Worm (Caenorhabditis elegans) whole organism, L3 larva: ENCODE results near the gene akt-1.

Experiments used
- R02D3.7 ChIP-seq: fragments of 150-350 bp; optimal IDR thresholded peaks from 2 replicates; lab custom pipeline; 2014; ENCODE audit warnings: missing biosample characterization, missing genetic modification characterization
- ZK546.5 ChIP-seq: sonication (generic microtip); optimal IDR thresholded peaks from 2 replicates; lab custom pipeline; 2017; ENCODE audit warnings: missing biosample characterization, missing genetic modification characterization
- aly-2 ChIP-seq: fragments of 150-350 bp; optimal IDR thresholded peaks from 2 replicates; lab custom pipeline; 2014; ENCODE audit warnings: missing biosample characterization, missing genetic modification characterization
- ceh-28 ChIP-seq: fragments of 150-350 bp; optimal IDR thresholded peaks from 2 replicates; lab custom pipeline; 2014; ENCODE audit warnings: missing biosample characterization, missing genetic modification reagents, missing genetic modification characterization
- ceh-82 ChIP-seq: fragments of 150-350 bp; optimal IDR thresholded peaks from 2 replicates; lab custom pipeline; 2014; ENCODE audit warnings: missing biosample characterization, missing genetic modification characterization
- ceh-9 ChIP-seq: sonication (generic microtip); optimal IDR thresholded peaks from 2 replicates; lab custom pipeline; 2018; ENCODE audit warnings: missing biosample characterization, missing genetic modification characterization
- egl-27 ChIP-seq: sonication (generic microtip); optimal IDR thresholded peaks from 4 replicates; lab custom pipeline; 2017; ENCODE audit warnings: missing biosample characterization, missing genetic modification reagents, missing genetic modification characterization
- egl-5 ChIP-seq: fragments of 150-350 bp; optimal IDR thresholded peaks from 2 replicates; lab custom pipeline; 2017; ENCODE audit warnings: missing biosample characterization, missing genetic modification reagents, missing genetic modification characterization, inconsistent platforms
- elt-1 ChIP-seq: fragments of 150-350 bp; optimal IDR thresholded peaks from 2 replicates; lab custom pipeline; 2014; ENCODE audit warnings: missing biosample characterization, missing genetic modification characterization
- elt-2 ChIP-seq: sonication (generic microtip); optimal IDR thresholded peaks from 2 replicates; lab custom pipeline; 2016; ENCODE audit warnings: missing genetic modification reagents, mild to moderate bottlenecking, missing genetic modification characterization, missing compliant biosample characterization
- eor-1 ChIP-seq, 2 experiments: fragments of 150-350 bp; optimal IDR thresholded peaks; 2 replicates each; lab custom pipeline; 2014 to 2018; ENCODE audit warnings: missing biosample characterization in 2 of 2, missing genetic modification characterization in 2 of 2
- fkh-10 ChIP-seq: sonication (generic microtip); optimal IDR thresholded peaks from 2 replicates; lab custom pipeline; 2017; ENCODE audit warnings: missing biosample characterization, missing genetic modification reagents, missing genetic modification characterization
- fos-1 ChIP-seq: fragments of 150-350 bp; optimal IDR thresholded peaks from 2 replicates; lab custom pipeline; 2014; ENCODE audit warnings: missing biosample characterization, missing genetic modification characterization
- hmg-11 ChIP-seq: sonication (generic microtip); optimal IDR thresholded peaks from 2 replicates; lab custom pipeline; 2016; ENCODE audit warnings: missing genetic modification characterization, missing compliant biosample characterization
- jun-1 ChIP-seq: fragments of 150-350 bp; optimal IDR thresholded peaks from 2 replicates; lab custom pipeline; 2014; ENCODE audit warnings: missing biosample characterization, missing genetic modification reagents, missing genetic modification characterization
- lin-15B ChIP-seq: fragments of 150-350 bp; optimal IDR thresholded peaks from 2 replicates; lab custom pipeline; 2014; ENCODE audit warnings: missing biosample characterization, missing genetic modification characterization
- lin-39 ChIP-seq: fragments of 150-350 bp; optimal IDR thresholded peaks from 2 replicates; lab custom pipeline; 2018; ENCODE audit warnings: missing biosample characterization, missing genetic modification reagents, missing genetic modification characterization
- lsy-12 ChIP-seq: sonication (generic microtip); optimal IDR thresholded peaks from 2 replicates; lab custom pipeline; 2016; ENCODE audit warnings: mild to moderate bottlenecking, missing genetic modification characterization, missing compliant biosample characterization
- mdl-1 ChIP-seq: fragments of 150-350 bp; optimal IDR thresholded peaks from 2 replicates; lab custom pipeline; 2014; ENCODE audit warnings: missing biosample characterization, missing genetic modification characterization
- mml-1 ChIP-seq: fragments of 150-350 bp; sonication (generic microtip); optimal IDR thresholded peaks from 3 replicates; lab custom pipeline; 2014; ENCODE audit warnings: missing biosample characterization, missing genetic modification characterization
- nfya-1 ChIP-seq: sonication (generic microtip); optimal IDR thresholded peaks from 2 replicates; lab custom pipeline; 2017; ENCODE audit warnings: missing genetic modification characterization, mild to moderate bottlenecking, missing compliant biosample characterization, antibody characterized with exemption, moderate library complexity; ENCODE audit not compliant: insufficient read depth
- nhr-11 ChIP-seq: fragments of 150-350 bp; optimal IDR thresholded peaks from 2 replicates; lab custom pipeline; 2014; ENCODE audit warnings: missing biosample characterization, missing genetic modification characterization
- nhr-12 ChIP-seq: fragments of 150-350 bp; optimal IDR thresholded peaks from 2 replicates; lab custom pipeline; 2014; ENCODE audit warnings: missing biosample characterization, missing genetic modification characterization
- nhr-23 ChIP-seq: fragments of 150-350 bp; optimal IDR thresholded peaks from 2 replicates; lab custom pipeline; 2014; ENCODE audit warnings: missing biosample characterization, missing genetic modification reagents, missing genetic modification characterization
- nhr-237 ChIP-seq: fragments of 150-350 bp; optimal IDR thresholded peaks from 2 replicates; lab custom pipeline; 2014; ENCODE audit warnings: missing biosample characterization, missing genetic modification characterization
- nhr-25 ChIP-seq: sonication (generic microtip); optimal IDR thresholded peaks from 2 replicates; lab custom pipeline; 2017; ENCODE audit warnings: missing biosample characterization, missing genetic modification characterization
- nhr-28 ChIP-seq: fragments of 150-350 bp; optimal IDR thresholded peaks from 2 replicates; lab custom pipeline; 2014; ENCODE audit warnings: missing biosample characterization, missing genetic modification characterization
- nhr-43 ChIP-seq: sonication (generic microtip); optimal IDR thresholded peaks from 2 replicates; lab custom pipeline; 2016; ENCODE audit warnings: mild to moderate bottlenecking, missing genetic modification characterization, missing compliant biosample characterization; ENCODE audit not compliant: poor library complexity, severe bottlenecking
- nhr-67 ChIP-seq: fragments of 150-350 bp; optimal IDR thresholded peaks from 2 replicates; lab custom pipeline; 2014; ENCODE audit warnings: missing biosample characterization, missing genetic modification characterization
- nhr-76 ChIP-seq: fragments of 150-350 bp; sonication (generic microtip); optimal IDR thresholded peaks from 5 replicates; lab custom pipeline; 2014; ENCODE audit warnings: missing biosample characterization, missing genetic modification characterization
- pha-4 ChIP-seq: fragments of 150-350 bp; optimal IDR thresholded peaks from 2 replicates; lab custom pipeline; 2014; ENCODE audit warnings: missing biosample characterization, missing genetic modification reagents, missing genetic modification characterization
- pqm-1 ChIP-seq: fragments of 150-350 bp; optimal IDR thresholded peaks from 2 replicates; lab custom pipeline; 2017; ENCODE audit warnings: missing biosample characterization, missing genetic modification characterization, inconsistent platforms
- sea-2 ChIP-seq: fragments of 150-350 bp; sonication (generic microtip); optimal IDR thresholded peaks from 4 replicates; lab custom pipeline; 2014; ENCODE audit warnings: missing biosample characterization, missing genetic modification reagents, missing genetic modification characterization
- snpc-4 ChIP-seq: fragments of 150-350 bp; optimal IDR thresholded peaks from 2 replicates; lab custom pipeline; 2014; ENCODE audit warnings: missing biosample characterization, missing genetic modification characterization
- tbx-2 ChIP-seq: sonication (generic microtip); optimal IDR thresholded peaks from 2 replicates; lab custom pipeline; 2016; ENCODE audit warnings: mild to moderate bottlenecking, missing genetic modification characterization, missing compliant biosample characterization
- unc-62 ChIP-seq: fragments of 150-350 bp; sonication (generic microtip); optimal IDR thresholded peaks from 4 replicates; lab custom pipeline; 2014; ENCODE audit warnings: missing biosample characterization, missing genetic modification reagents, missing genetic modification characterization
- zag-1 ChIP-seq: fragments of 150-350 bp; optimal IDR thresholded peaks from 2 replicates; lab custom pipeline; 2014; ENCODE audit warnings: missing biosample characterization, missing genetic modification characterization
- ztf-4 ChIP-seq: fragments of 150-350 bp; optimal IDR thresholded peaks from 2 replicates; lab custom pipeline; 2014; ENCODE audit warnings: missing biosample characterization, missing genetic modification characterization

Gene akt-1

ce11 chrV:10273837-10274236, 25.1 kb downstream of the akt-1 start:
- peak; percentile 67 for TF ChIP-seq elt-1 (tag; lab: Kevin White, UChicago)
- peak; percentile 81 for TF ChIP-seq unc-62
- peak; percentile 64 for TF ChIP-seq sea-2 (GFP tag; lab: Kevin White, UChicago)
- peak; percentile 56 for TF ChIP-seq ceh-28 (tag; lab: Kevin White, UChicago)
- peak; percentile 46 for TF ChIP-seq nhr-11 (tag; lab: Kevin White, UChicago)
- TF ChIP-seq nfya-1 (tag; lab: Kevin White, UChicago), result peak; percentile 77
- TF ChIP-seq fkh-10 (GFP tag; lab: Kevin White, UChicago), result peak; percentile 85
- TF ChIP-seq hmg-11 (tag; lab: Kevin White, UChicago), result peak; percentile 76
- no peak for TF ChIP-seq nhr-23 (tag; lab: Kevin White, UChicago)
- no peak for TF ChIP-seq ceh-9
- TF ChIP-seq snpc-4 (tag; lab: Kevin White, UChicago), result peak; percentile 55
- TF ChIP-seq, all 47 proteins: peak for 9

- peak; percentile 46 for TF ChIP-seq egl-5 (tag; lab: Kevin White, UChicago)
- peak; percentile 68 for TF ChIP-seq snpc-4 (tag; lab: Kevin White, UChicago)
- no peak for TF ChIP-seq lin-15B (tag; lab: Kevin White, UChicago)
- TF ChIP-seq elt-1 (tag; lab: Kevin White, UChicago), result no peak
- peak; percentile 4 for TF ChIP-seq hmg-11 (tag; lab: Kevin White, UChicago)
- no peak for TF ChIP-seq nhr-25
- no peak for TF ChIP-seq ZK546.5 (tag; lab: Kevin White, UChicago)
- TF ChIP-seq nfya-1 (tag; lab: Kevin White, UChicago), result peak; percentile 20
- peak; percentile 42 for TF ChIP-seq lin-39
- TF ChIP-seq, all 47 proteins: peak for 5
Measured at ce11 chrV:10275619-10276018, 26.9 kb downstream of the akt-1 start, which contains the start of gene Y22F5A.11. Gene Y22F5A.11, minus strand, starts transcription at chrV:10275646.

ce11 chrV:10276038-10276437, 27.3 kb downstream of the akt-1 start:
- no peak for TF ChIP-seq lin-39
- no peak for TF ChIP-seq jun-1 (tag; lab: Kevin White, UChicago)
- no peak for TF ChIP-seq nhr-43 (tag; lab: Kevin White, UChicago)
- no peak for TF ChIP-seq R02D3.7
- TF ChIP-seq nhr-28, result no peak
- no peak for TF ChIP-seq mdl-1 (tag; lab: Kevin White, UChicago)
- no peak for TF ChIP-seq nhr-11 (tag; lab: Kevin White, UChicago)
- no peak for TF ChIP-seq ztf-4
- no peak for TF ChIP-seq aly-2 (tag; lab: Kevin White, UChicago)
- no peak for TF ChIP-seq ZK546.5 (tag; lab: Kevin White, UChicago)
- no peak for TF ChIP-seq nhr-237 (tag; lab: Kevin White, UChicago)
- no peak for TF ChIP-seq zag-1 (tag; lab: Kevin White, UChicago)
- no peak for TF ChIP-seq tbx-2 (tag; lab: Kevin White, UChicago)
- no peak for TF ChIP-seq nhr-76 (tag; lab: Kevin White, UChicago)
- TF ChIP-seq egl-27 (tag; lab: Kevin White, UChicago), result no peak
- TF ChIP-seq lsy-12 (tag; lab: Kevin White, UChicago), result no peak

ce11 chrV:10277579-10277978, 28.9 kb downstream of the akt-1 start, which contains the start of gene lys-1:
Gene lys-1, plus strand, starts transcription at chrV:10277904.
- TF ChIP-seq mml-1 (no peak), snpc-4 (tag; lab: Kevin White, UChicago) (no peak), lin-39 (no peak), nhr-43 (tag; lab: Kevin White, UChicago) (no peak), jun-1 (tag; lab: Kevin White, UChicago) (no peak), mdl-1 (tag; lab: Kevin White, UChicago) (no peak), hmg-11 (tag; lab: Kevin White, UChicago) (no peak), elt-2 (peak; percentile 87), nhr-28 (no peak), pqm-1 (peak; percentile 83), tbx-2 (tag; lab: Kevin White, UChicago) (no peak), nhr-67 (no peak), sea-2 (GFP tag; lab: Kevin White, UChicago) (no peak)

ce11 chrV:10280112-10280511, 31.4 kb downstream of the akt-1 start:
- TF ChIP-seq ceh-82 (tag; lab: Kevin White, UChicago) (no peak), nhr-23 (tag; lab: Kevin White, UChicago) (no peak), jun-1 (tag; lab: Kevin White, UChicago) (peak; percentile 37), elt-2 (peak; percentile 89), pqm-1 (peak; percentile 85), pha-4 (peak; percentile 34), eor-1 (tag; optimal IDR thresholded peaks at IDR 0.05; lab: Kevin White, UChicago) (no peak), fos-1 (tag; lab: Kevin White, UChicago) (peak; percentile 23), nhr-12 (no peak)
